Fruit fly (Drosophila melanogaster) whole organism, pupa: Measurements from ENCODE around the gene GAPcenA.

Experiments used
- CG12605 ChIP-seq: fragments of 200-800 bp; sonication (Bioruptor generic); IDR thresholded peaks from 2 replicates; pipeline ENCODE4 v1.3.6; 2022; ENCODE audit warnings: missing biosample characterization, missing genetic modification characterization
- CG14655 ChIP-seq: fragments of 200-800 bp; sonication (Bioruptor generic); optimal IDR thresholded peaks from 3 replicates; lab custom pipeline; 2017; ENCODE audit warnings: mild to moderate bottlenecking, missing biosample characterization, missing genetic modification reagents, missing genetic modification characterization
- CG17806 ChIP-seq: fragments of 200-800 bp; sonication (Bioruptor generic); optimal IDR thresholded peaks from 2 replicates; lab custom pipeline; 2018; ENCODE audit warnings: missing biosample characterization, mild to moderate bottlenecking, missing genetic modification characterization, moderate library complexity
- CG8159 ChIP-seq: fragments of 200-800 bp; sonication (Bioruptor generic); optimal IDR thresholded peaks from 3 replicates; lab custom pipeline; 2018; ENCODE audit warnings: missing biosample characterization, mild to moderate bottlenecking, missing genetic modification characterization, moderate library complexity
- CG9948 ChIP-seq: fragments of 200-800 bp; sonication (Bioruptor generic); optimal IDR thresholded peaks from 2 replicates; lab custom pipeline; 2018; ENCODE audit warnings: missing biosample characterization, mild to moderate bottlenecking, missing genetic modification characterization, moderate library complexity
- D1 ChIP-seq: fragments of 200-800 bp; sonication (Bioruptor generic); optimal IDR thresholded peaks from 2 replicates; lab custom pipeline; 2018; ENCODE audit warnings: missing biosample characterization, mild to moderate bottlenecking, missing genetic modification characterization, moderate library complexity
- gl ChIP-seq: fragments of 200-800 bp; sonication (Bioruptor generic); optimal IDR thresholded peaks from 2 replicates; lab custom pipeline; 2018; ENCODE audit warnings: missing biosample characterization, mild to moderate bottlenecking, missing genetic modification characterization

DNA sequence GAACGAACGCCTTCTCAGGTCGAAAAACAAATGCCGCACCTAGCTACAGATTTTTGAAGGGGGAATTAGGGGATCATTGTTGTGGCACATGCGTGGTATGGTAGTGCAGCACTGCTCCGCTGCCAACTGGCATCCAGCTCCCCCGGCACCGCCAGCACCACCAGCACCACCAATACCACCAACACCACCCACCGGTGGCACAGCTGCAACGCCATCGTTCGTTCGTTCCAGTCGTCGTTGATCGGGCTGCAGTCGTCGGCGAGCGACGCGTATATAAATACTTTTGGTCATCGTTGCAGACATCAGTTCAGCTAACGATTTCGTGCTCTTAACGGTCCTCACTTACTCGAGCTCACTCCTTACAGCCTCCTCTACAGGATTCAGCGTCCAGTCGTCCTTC lies 20.8 kb upstream of the GAPcenA start, which contains the start of gene CG34461:
- no peak for TF ChIP-seq CG8159
- TF ChIP-seq CG12605, result no peak
- TF ChIP-seq CG17806 (tag; lab: Kevin White, UChicago), result no peak
- no peak for TF ChIP-seq gl (tag; lab: Kevin White, UChicago)
- TF ChIP-seq CG14655 (GFP tag; lab: Kevin White, UChicago), result no peak
- TF ChIP-seq D1 (tag; lab: Kevin White, UChicago), result no peak
- no peak for TF ChIP-seq CG9948 (tag; lab: Kevin White, UChicago)
